Worm (Caenorhabditis elegans) whole organism, midembryonic: ENCODE measurements around the gene cyp-33B1.

Source experiments
- T22C8.4 ChIP-seq: fragments of 200-800 bp; sonication (Bioruptor generic); IDR thresholded peaks from 2 replicates; pipeline ENCODE4 v1.3.6; 2022; ENCODE audit warnings: missing genetic modification characterization, missing compliant biosample characterization
- cog-1 ChIP-seq: sonication (generic microtip); optimal IDR thresholded peaks from 2 replicates; lab custom pipeline; 2016; ENCODE audit warnings: missing genetic modification characterization, missing compliant biosample characterization
- flt-1 ChIP-seq: fragments of 200-800 bp; sonication (Bioruptor generic); IDR thresholded peaks from 2 replicates; pipeline ENCODE4 v1.3.6; 2022; ENCODE audit warnings: missing genetic modification characterization, missing compliant biosample characterization
- klf-2 ChIP-seq: fragments of 200-800 bp; sonication (Bioruptor generic); conservative IDR thresholded peaks from 2 replicates; pipeline ENCODE4 v1.3.6; 2022; ENCODE audit warnings: missing genetic modification reagents, missing genetic modification characterization, missing compliant biosample characterization
- med-1 ChIP-seq: sonication (generic microtip); optimal IDR thresholded peaks from 2 replicates; lab custom pipeline; 2017; ENCODE audit warnings: missing genetic modification characterization, mild to moderate bottlenecking, missing compliant biosample characterization, antibody characterized with exemption, missing genetic modification reagents; ENCODE audit not compliant: insufficient read depth
- ref-1 ChIP-seq: fragments of 200-800 bp; sonication (Bioruptor generic); conservative IDR thresholded peaks from 2 replicates; pipeline ENCODE4 v1.3.6; 2022; ENCODE audit warnings: missing genetic modification reagents, missing genetic modification characterization, missing compliant biosample characterization
- tab-1 ChIP-seq: fragments of 200-800 bp; sonication (Bioruptor generic); IDR thresholded peaks from 2 replicates; pipeline ENCODE4 v1.3.6; 2022; ENCODE audit warnings: missing genetic modification characterization, missing compliant biosample characterization
- ztf-23 ChIP-seq: fragments of 200-800 bp; sonication (Bioruptor generic); IDR thresholded peaks from 2 replicates; pipeline ENCODE4 v1.3.6; 2022; ENCODE audit warnings: missing genetic modification reagents, missing genetic modification characterization, missing compliant biosample characterization
- ztf-29 ChIP-seq: fragments of 200-800 bp; sonication (Bioruptor generic); IDR thresholded peaks from 2 replicates; pipeline ENCODE4 v1.3.6; 2022; ENCODE audit warnings: missing genetic modification reagents, missing genetic modification characterization, missing compliant biosample characterization

The cyp-33B1 gene

ce11 chrV:9090824-9091798 is 50.0 kb downstream of the cyp-33B1 start:
- TF ChIP-seq tab-1 (GFP tag; lab: Robert Waterston, UW): 0 out of 2 replicates have a peak, but pooled peaks have one; percentile 8

- TF ChIP-seq med-1 (no peak), klf-2 (GFP tag; lab: Robert Waterston, UW) (no peak), flt-1 (no peak), ztf-23 (GFP tag; lab: Robert Waterston, UW) (no peak), ref-1 (GFP tag; lab: Robert Waterston, UW) (no peak), ztf-29 (GFP tag; lab: Robert Waterston, UW) (no peak), cog-1 (no peak), T22C8.4 (no peak), tab-1 (GFP tag; lab: Robert Waterston, UW) (no peak)
Observed at ce11 chrV:9092209-9092608, 51.1 kb downstream of the cyp-33B1 start, which contains the start of gene T27E4.1. Gene T27E4.1, plus strand, starts transcription at chrV:9092345.
